Worm (Caenorhabditis elegans) whole organism, L4/young adult: ENCODE data around the gene unc-17.

Source experiments
- W03F9.2 ChIP-seq: fragments of 150-350 bp; optimal IDR thresholded peaks from 2 replicates; lab custom pipeline; 2014; ENCODE audit warnings: missing biosample characterization, missing genetic modification characterization
- dao-5 ChIP-seq: sonication (generic microtip); optimal IDR thresholded peaks from 2 replicates; lab custom pipeline; 2016; ENCODE audit warnings: missing genotype, missing genetic modification characterization, moderate library complexity, missing compliant biosample characterization
- him-1 ChIP-seq: sonication (generic microtip); optimal IDR thresholded peaks from 2 replicates; lab custom pipeline; 2016; ENCODE audit warnings: missing genotype, missing genetic modification reagents, missing genetic modification characterization, missing compliant biosample characterization

ce11 chrIV:3652223-3652622 is 27.7 kb upstream of the unc-17 start:
- TF ChIP-seq W03F9.2 (no peak), him-1 (tag; lab: Kevin White, UChicago) (no peak), dao-5 (tag; lab: Kevin White, UChicago) (no peak)
